Worm (Caenorhabditis elegans) whole organism, late embryonic: Measurements from ENCODE around the gene C54D10.4.

Source experiments
- ama-1 ChIP-seq: fragments of 150-350 bp; optimal IDR thresholded peaks from 2 replicates; lab custom pipeline; 2014
- ceh-48 ChIP-seq: sonication (generic microtip); optimal IDR thresholded peaks from 2 replicates; lab custom pipeline; 2016; ENCODE audit warnings: missing genetic modification characterization, inconsistent platforms, missing compliant biosample characterization
- ceh-9 ChIP-seq: sonication (generic microtip); optimal IDR thresholded peaks from 2 replicates; lab custom pipeline; 2016; ENCODE audit warnings: mild to moderate bottlenecking, missing genetic modification characterization, inconsistent platforms, missing compliant biosample characterization
- dmd-4 ChIP-seq: sonication (generic microtip); optimal IDR thresholded peaks from 2 replicates; lab custom pipeline; 2016; ENCODE audit warnings: borderline replicate concordance, missing genetic modification characterization, missing compliant biosample characterization
- eyg-1 ChIP-seq: sonication (generic microtip); optimal IDR thresholded peaks from 2 replicates; lab custom pipeline; 2016; ENCODE audit warnings: missing genotype, missing genetic modification characterization, missing compliant biosample characterization
- fax-1 ChIP-seq: sonication (generic microtip); optimal IDR thresholded peaks from 2 replicates; lab custom pipeline; 2016; ENCODE audit warnings: missing genotype, missing genetic modification characterization, missing compliant biosample characterization
- fkh-10 ChIP-seq: fragments of 150-350 bp; optimal IDR thresholded peaks from 2 replicates; lab custom pipeline; 2014; ENCODE audit warnings: missing biosample characterization, missing genetic modification reagents, missing genetic modification characterization
- hlh-30 ChIP-seq: sonication (generic microtip); optimal IDR thresholded peaks from 2 replicates; lab custom pipeline; 2017; ENCODE audit warnings: antibody characterized with exemption, missing genetic modification characterization, missing compliant biosample characterization; ENCODE audit not compliant: insufficient read depth
- pax-1 ChIP-seq: fragments of 150-350 bp; optimal IDR thresholded peaks from 2 replicates; lab custom pipeline; 2014; ENCODE audit warnings: missing biosample characterization, missing genetic modification characterization
- pros-1 ChIP-seq: fragments of 150-350 bp; optimal IDR thresholded peaks from 2 replicates; lab custom pipeline; 2014; ENCODE audit warnings: missing biosample characterization, missing genetic modification reagents, missing genetic modification characterization
- rnt-1 ChIP-seq: sonication (generic microtip); optimal IDR thresholded peaks from 2 replicates; lab custom pipeline; 2016; ENCODE audit warnings: missing genetic modification characterization, missing compliant biosample characterization
- sox-2 ChIP-seq: fragments of 200-800 bp; sonication (Bioruptor generic); IDR thresholded peaks from 2 replicates; pipeline ENCODE4 v1.3.6; 2022; ENCODE audit warnings: missing genetic modification reagents, missing genetic modification characterization, missing compliant biosample characterization
- unc-55 ChIP-seq: sonication (generic microtip); optimal IDR thresholded peaks from 2 replicates; lab custom pipeline; 2017; ENCODE audit warnings: missing biosample characterization, missing genetic modification reagents, missing genetic modification characterization
- zip-5 ChIP-seq: sonication (generic microtip); optimal IDR thresholded peaks from 2 replicates; lab custom pipeline; 2016; ENCODE audit warnings: missing genetic modification characterization, missing compliant biosample characterization

DNA sequence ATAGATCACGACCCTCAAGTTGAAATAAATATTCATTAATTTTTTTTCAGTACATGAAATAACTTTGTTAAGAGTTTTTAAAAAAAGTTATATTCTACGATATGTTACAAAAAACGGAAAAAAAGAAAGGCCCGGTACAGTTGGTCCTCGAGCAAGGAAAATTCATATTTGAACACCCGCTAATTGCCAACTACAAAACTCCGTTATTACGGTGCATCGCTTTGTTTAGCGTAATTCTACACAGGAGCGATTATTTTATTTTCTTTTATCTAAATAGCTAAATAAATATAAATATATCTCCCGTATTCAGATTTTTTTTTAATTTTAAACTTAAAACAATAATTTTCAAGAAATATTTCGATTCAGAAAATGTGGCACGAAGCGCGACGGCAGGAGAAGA is 29.7 kb upstream of the C54D10.4 start, which contains the start of gene F28C1.1:
- TF ChIP-seq ceh-48 (tag; lab: Kevin White, UChicago) (no peak), ama-1 (lab: Kevin White, UChicago) (no peak), rnt-1 (tag; lab: Kevin White, UChicago) (no peak), dmd-4 (tag; lab: Kevin White, UChicago) (no peak), hlh-30 (tag; lab: Kevin White, UChicago) (no peak), eyg-1 (no peak), pros-1 (tag; lab: Kevin White, UChicago) (no peak), sox-2 (GFP tag; lab: Robert Waterston, UW) (no peak), ceh-9 (tag; lab: Kevin White, UChicago) (no peak), pax-1 (tag; lab: Kevin White, UChicago) (no peak), zip-5 (tag; lab: Kevin White, UChicago) (no peak), fax-1 (no peak), fkh-10 (GFP tag; lab: Kevin White, UChicago) (no peak), unc-55 (GFP tag; lab: Kevin White, UChicago) (no peak)
